Fruit fly (Drosophila melanogaster) whole organism, prepupa: ENCODE data around the gene CG10591.

Experiments used
- CG10631 ChIP-seq: fragments of 200-800 bp; sonication (Bioruptor generic); optimal IDR thresholded peaks from 2 replicates; lab custom pipeline; 2016; ENCODE audit warnings: missing biosample characterization, missing genetic modification characterization
- CG10669 ChIP-seq: fragments of 200-800 bp; sonication (Bioruptor generic); optimal IDR thresholded peaks from 3 replicates; lab custom pipeline; 2018; ENCODE audit warnings: missing biosample characterization, mild to moderate bottlenecking, missing genetic modification characterization, moderate library complexity
- CG11294 ChIP-seq: fragments of 200-800 bp; sonication (Bioruptor generic); IDR thresholded peaks from 2 replicates; pipeline ENCODE4 v1.3.6; 2022; ENCODE audit warnings: missing biosample characterization, missing genetic modification characterization
- CG11762 ChIP-seq: fragments of 200-800 bp; sonication (Bioruptor generic); optimal IDR thresholded peaks from 3 replicates; lab custom pipeline; 2016; ENCODE audit warnings: missing biosample characterization, missing genetic modification characterization; ENCODE audit not compliant: insufficient read depth
- CG15336 ChIP-seq: fragments of 200-800 bp; sonication (Bioruptor generic); IDR thresholded peaks from 2 replicates; pipeline ENCODE4 v1.3.6; 2022; ENCODE audit warnings: missing biosample characterization, missing genetic modification characterization
- CG16779 ChIP-seq: fragments of 200-800 bp; sonication (Bioruptor generic); optimal IDR thresholded peaks from 3 replicates; lab custom pipeline; 2017; ENCODE audit warnings: missing biosample characterization, mild to moderate bottlenecking, missing genetic modification characterization
- CG32006 ChIP-seq: fragments of 200-800 bp; sonication (Bioruptor generic); optimal IDR thresholded peaks from 3 replicates; lab custom pipeline; 2017; ENCODE audit warnings: missing biosample characterization, mild to moderate bottlenecking, missing genetic modification characterization
- CG4318 ChIP-seq: fragments of 200-800 bp; sonication (Bioruptor generic); optimal IDR thresholded peaks from 3 replicates; lab custom pipeline; 2017; ENCODE audit warnings: missing biosample characterization, mild to moderate bottlenecking, missing genetic modification characterization
- CG6163 ChIP-seq: fragments of 200-800 bp; sonication (Bioruptor generic); IDR thresholded peaks from 3 replicates; pipeline ENCODE4 v1.3.6; 2022; ENCODE audit warnings: missing biosample characterization, missing genetic modification characterization
- CG6276 ChIP-seq: fragments of 200-800 bp; sonication (Bioruptor generic); optimal IDR thresholded peaks from 2 replicates; lab custom pipeline; 2017; ENCODE audit warnings: missing biosample characterization, mild to moderate bottlenecking, missing genetic modification characterization
- CG6808 ChIP-seq: fragments of 200-800 bp; sonication (Bioruptor generic); optimal IDR thresholded peaks from 3 replicates; lab custom pipeline; 2017; ENCODE audit warnings: missing biosample characterization, missing genetic modification characterization, mild to moderate bottlenecking, moderate library complexity, missing genetic modification reagents
- CG6854 ChIP-seq: fragments of 200-800 bp; sonication (Bioruptor generic); optimal IDR thresholded peaks from 2 replicates; lab custom pipeline; 2017; ENCODE audit warnings: missing biosample characterization, mild to moderate bottlenecking, missing genetic modification characterization
- CG8119 ChIP-seq: fragments of 200-800 bp; sonication (Bioruptor generic); IDR thresholded peaks from 3 replicates; pipeline ENCODE4 v1.3.6; 2022; ENCODE audit warnings: missing biosample characterization, missing genetic modification characterization
- CG8319 ChIP-seq: fragments of 200-800 bp; sonication (Bioruptor generic); optimal IDR thresholded peaks from 3 replicates; lab custom pipeline; 2016; ENCODE audit warnings: missing biosample characterization, missing genetic modification characterization
- CG8632 ChIP-seq: fragments of 200-800 bp; sonication (Bioruptor generic); optimal IDR thresholded peaks from 3 replicates; lab custom pipeline; 2016; ENCODE audit warnings: missing biosample characterization, missing genetic modification characterization
- Eip78C ChIP-seq: fragments of 200-800 bp; sonication (Bioruptor generic); peaks from one replicate; lab custom pipeline; 2016; ENCODE audit warnings: missing biosample characterization, missing genetic modification characterization
- Gug ChIP-seq: fragments of 200-800 bp; sonication (Bioruptor generic); IDR thresholded peaks from 2 replicates; pipeline ENCODE4 v1.3.6; 2022; ENCODE audit warnings: missing biosample characterization, missing genetic modification characterization
- Hr38 ChIP-seq: sonication (Bioruptor generic); optimal IDR thresholded peaks from 2 replicates; lab custom pipeline; 2016; ENCODE audit warnings: missing biosample characterization, missing genetic modification characterization
- Hr39 ChIP-seq: fragments of 200-800 bp; sonication (Bioruptor generic); optimal IDR thresholded peaks from 2 replicates; lab custom pipeline; 2016; ENCODE audit warnings: missing biosample characterization, missing genetic modification characterization
- Hr4 ChIP-seq: fragments of 200-800 bp; sonication (Bioruptor generic); optimal IDR thresholded peaks from 3 replicates; lab custom pipeline; 2016; ENCODE audit warnings: missing biosample characterization, missing genetic modification characterization
- Lpt ChIP-seq: fragments of 200-800 bp; sonication (Bioruptor generic); optimal IDR thresholded peaks from 3 replicates; lab custom pipeline; 2016; ENCODE audit warnings: missing biosample characterization, missing genetic modification characterization
- Met ChIP-seq: fragments of 200-800 bp; sonication (Bioruptor generic); optimal IDR thresholded peaks from 3 replicates; lab custom pipeline; 2016; ENCODE audit warnings: missing biosample characterization, missing genetic modification characterization
- Sox102F ChIP-seq: fragments of 200-800 bp; sonication (Bioruptor generic); optimal IDR thresholded peaks from 2 replicates; lab custom pipeline; 2016; ENCODE audit warnings: missing biosample characterization, mild to moderate bottlenecking, missing genetic modification characterization
- Sox14 ChIP-seq: fragments of 200-800 bp; sonication (Bioruptor generic); optimal IDR thresholded peaks from 3 replicates; lab custom pipeline; 2016; ENCODE audit warnings: missing biosample characterization, missing genetic modification characterization
- Sox15 ChIP-seq: fragments of 200-800 bp; sonication (Bioruptor generic); optimal IDR thresholded peaks from 3 replicates; lab custom pipeline; 2016; ENCODE audit warnings: missing biosample characterization, missing genetic modification characterization
- acj6 ChIP-seq: fragments of 200-800 bp; sonication (Bioruptor generic); optimal IDR thresholded peaks from 3 replicates; lab custom pipeline; 2016; ENCODE audit warnings: missing biosample characterization, missing genetic modification characterization
- cyc ChIP-seq: fragments of 200-800 bp; sonication (Bioruptor generic); optimal IDR thresholded peaks from 3 replicates; lab custom pipeline; 2016; ENCODE audit warnings: missing biosample characterization, missing genetic modification characterization
- dac ChIP-seq: fragments of 200-800 bp; sonication (Bioruptor generic); optimal IDR thresholded peaks from 2 replicates; lab custom pipeline; 2017; ENCODE audit warnings: missing biosample characterization, mild to moderate bottlenecking, missing genetic modification characterization
- dsx ChIP-seq: fragments of 200-800 bp; optimal IDR thresholded peaks from 3 replicates; lab custom pipeline; 2019; ENCODE audit warnings: missing biosample characterization, mild to moderate bottlenecking, missing genetic modification characterization, moderate library complexity; ENCODE audit not compliant: poor library complexity, severe bottlenecking
- eg ChIP-seq: fragments of 200-800 bp; sonication (Bioruptor generic); IDR thresholded peaks from 3 replicates; pipeline ENCODE4 v1.3.6; 2022; ENCODE audit warnings: missing biosample characterization, missing genetic modification characterization
- esn ChIP-seq: fragments of 200-800 bp; sonication (Bioruptor generic); optimal IDR thresholded peaks from 2 replicates; lab custom pipeline; 2016; ENCODE audit warnings: missing biosample characterization, mild to moderate bottlenecking, missing genetic modification characterization, moderate library complexity
- fd85E ChIP-seq: fragments of 200-800 bp; sonication (Bioruptor generic); optimal IDR thresholded peaks from 3 replicates; lab custom pipeline; 2016; ENCODE audit warnings: missing biosample characterization, missing genetic modification characterization
- fkh ChIP-seq: fragments of 200-800 bp; sonication (Bioruptor generic); optimal IDR thresholded peaks from 3 replicates; lab custom pipeline; 2017; ENCODE audit warnings: missing biosample characterization, mild to moderate bottlenecking, missing genetic modification characterization, moderate library complexity
- lz ChIP-seq: fragments of 200-800 bp; sonication (Bioruptor generic); optimal IDR thresholded peaks from 3 replicates; lab custom pipeline; 2016; ENCODE audit warnings: missing biosample characterization, missing genetic modification characterization
- net ChIP-seq: fragments of 200-800 bp; sonication (Bioruptor generic); optimal IDR thresholded peaks from 3 replicates; lab custom pipeline; 2016; ENCODE audit warnings: missing biosample characterization, missing genetic modification characterization
- salr ChIP-seq, 2 experiments: fragments of 200-800 bp; sonication (Bioruptor generic); optimal IDR thresholded peaks; 3 replicates each; lab custom pipeline; 2016 to 2018; ENCODE audit warnings: missing biosample characterization in 2 of 2, missing genetic modification characterization in 2 of 2, mild to moderate bottlenecking in 1 of 2
- svp ChIP-seq: fragments of 200-800 bp; sonication (Bioruptor generic); peaks from one replicate; lab custom pipeline; 2016; ENCODE audit warnings: missing biosample characterization, missing genetic modification characterization
- topi ChIP-seq: fragments of 200-800 bp; sonication (Bioruptor generic); optimal IDR thresholded peaks from 3 replicates; lab custom pipeline; 2016; ENCODE audit warnings: missing biosample characterization, missing genetic modification characterization

Gene CG10591

dm6 chr3L:5583295-5583707 is 16.2 kb downstream of the CG10591 start (continued):
- no peak for TF ChIP-seq Hr38 (GFP tag; lab: Kevin White, UChicago)
- TF ChIP-seq CG8632 (GFP tag; lab: Kevin White, UChicago) = peak; percentile 53
- no peak for TF ChIP-seq topi (GFP tag; lab: Kevin White, UChicago)
- TF ChIP-seq CG6163 = peak; percentile 92
- peak in 1 of 2 experiments; percentile 59 for TF ChIP-seq salr (GFP tag; optimal IDR thresholded peaks at IDR 0.05; lab: Kevin White, UChicago)
- TF ChIP-seq Eip78C (GFP tag; lab: Kevin White, UChicago) = no peak
- peak; percentile 86 for TF ChIP-seq CG10631 (GFP tag; lab: Kevin White, UChicago)

- no peak for TF ChIP-seq esn (GFP tag; lab: Kevin White, UChicago)
- peak; percentile 25 for TF ChIP-seq fkh (GFP tag; lab: Kevin White, UChicago)
- TF ChIP-seq svp (GFP tag; lab: Kevin White, UChicago) = no peak
- no peak for TF ChIP-seq CG10669 (GFP tag; lab: Kevin White, UChicago)
- TF ChIP-seq topi (GFP tag; lab: Kevin White, UChicago) = no peak
Measured at dm6 chr3L:5581542-5581941, 17.9 kb downstream of the CG10591 start.

dm6 chr3L:5580490-5581116 is 18.9 kb downstream of the CG10591 start:
- peak; percentile 15 for TF ChIP-seq fkh (GFP tag; lab: Kevin White, UChicago)
- TF ChIP-seq CG8319 (GFP tag; lab: Kevin White, UChicago) = no peak
- no peak for TF ChIP-seq topi (GFP tag; lab: Kevin White, UChicago)
- TF ChIP-seq dsx (GFP tag; lab: Kevin White, UChicago) = no peak

- TF ChIP-seq lz (no peak), CG6854 (GFP tag; lab: Kevin White, UChicago) (no peak), Sox14 (GFP tag; lab: Kevin White, UChicago) (no peak), Eip78C (GFP tag; lab: Kevin White, UChicago) (peak; percentile 63), CG6808 (GFP tag; lab: Kevin White, UChicago) (no peak), CG4318 (GFP tag; lab: Kevin White, UChicago) (no peak), Met (no peak), Hr4 (GFP tag; lab: Kevin White, UChicago) (peak; percentile 39), eg (peak; percentile 92), CG8119 (GFP tag; lab: Robert Waterston, UW) (peak; percentile 92), CG16779 (tag; lab: Kevin White, UChicago) (peak; percentile 59), Sox102F (GFP tag; lab: Kevin White, UChicago) (no peak), cyc (no peak), topi (GFP tag; lab: Kevin White, UChicago) (no peak), acj6 (GFP tag; lab: Kevin White, UChicago) (no peak), fd85E (GFP tag; lab: Kevin White, UChicago) (no peak), dac (GFP tag; lab: Kevin White, UChicago) (peak; percentile 7), Hr38 (GFP tag; lab: Kevin White, UChicago) (no peak), Lpt (peak; percentile 57), CG6163 (peak; percentile 81), Hr39 (GFP tag; lab: Kevin White, UChicago) (no peak), CG32006 (GFP tag; lab: Kevin White, UChicago) (peak; percentile 35), CG11762 (GFP tag; lab: Kevin White, UChicago) (no peak), svp (GFP tag; lab: Kevin White, UChicago) (no peak), Gug (GFP tag; lab: Robert Waterston, UW) (0 out of 2 replicates have a peak, but pooled peaks have one; percentile 31), CG15336 (GFP tag; lab: Robert Waterston, UW) (peak; percentile 85), CG6276 (GFP tag; lab: Kevin White, UChicago) (peak; percentile 92), Sox15 (GFP tag; lab: Kevin White, UChicago) (no peak), CG11294 (GFP tag; lab: Robert Waterston, UW) (peak; percentile 39; the same call in 1 of the 2 replicates), net (peak; percentile 54)
Measured at dm6 chr3L:5579762-5580161, 19.7 kb downstream of the CG10591 start.
